Fruit fly (Drosophila melanogaster) whole organism, embryonic: ENCODE results near the gene CG31650.

ENCODE experiments used
- Bdp1 ChIP-seq: fragments of 200-800 bp; sonication (Bioruptor generic); optimal IDR thresholded peaks from 3 replicates; lab custom pipeline; 2016; ENCODE audit warnings: missing biosample characterization, missing genetic modification characterization
- CG10147 ChIP-seq: fragments of 200-800 bp; sonication (Bioruptor generic); optimal IDR thresholded peaks from 2 replicates; lab custom pipeline; 2019; ENCODE audit warnings: missing biosample characterization, mild to moderate bottlenecking, missing genetic modification characterization, moderate library complexity
- CG10267 ChIP-seq: fragments of 200-800 bp; sonication (Bioruptor generic); optimal IDR thresholded peaks from 2 replicates; lab custom pipeline; 2018; ENCODE audit warnings: missing biosample characterization, mild to moderate bottlenecking, missing genetic modification characterization, moderate library complexity
- CG10431 ChIP-seq: fragments of 200-800 bp; sonication (Bioruptor generic); optimal IDR thresholded peaks from 3 replicates; lab custom pipeline; 2018; ENCODE audit warnings: missing biosample characterization, mild to moderate bottlenecking, missing genetic modification characterization
- CG12391 ChIP-seq: fragments of 200-800 bp; sonication (Bioruptor generic); optimal IDR thresholded peaks from 3 replicates; lab custom pipeline; 2018; ENCODE audit warnings: missing biosample characterization, mild to moderate bottlenecking, missing genetic modification characterization, moderate library complexity
- CG13424 ChIP-seq: fragments of 200-800 bp; sonication (Bioruptor generic); optimal IDR thresholded peaks from 2 replicates; lab custom pipeline; 2019; ENCODE audit warnings: missing biosample characterization, mild to moderate bottlenecking, missing genetic modification characterization, moderate library complexity
- CG13775 ChIP-seq: fragments of 200-800 bp; sonication (Bioruptor generic); optimal IDR thresholded peaks from 3 replicates; lab custom pipeline; 2017; ENCODE audit warnings: missing biosample characterization, mild to moderate bottlenecking, missing genetic modification characterization
- CG15479 ChIP-seq: fragments of 200-800 bp; sonication (Bioruptor generic); optimal IDR thresholded peaks from 3 replicates; lab custom pipeline; 2019; ENCODE audit warnings: missing biosample characterization, mild to moderate bottlenecking, missing genetic modification characterization, moderate library complexity
- CG15514 ChIP-seq: fragments of 200-800 bp; sonication (Bioruptor generic); optimal IDR thresholded peaks from 3 replicates; lab custom pipeline; 2017; ENCODE audit warnings: missing biosample characterization, missing genetic modification characterization, mild to moderate bottlenecking, moderate library complexity, missing genetic modification reagents
- CG15696 ChIP-seq: fragments of 200-800 bp; sonication (Bioruptor generic); optimal IDR thresholded peaks from 2 replicates; lab custom pipeline; 2019; ENCODE audit warnings: missing biosample characterization, mild to moderate bottlenecking, missing genetic modification characterization, moderate library complexity
- CG1792 ChIP-seq: fragments of 200-800 bp; sonication (Bioruptor generic); optimal IDR thresholded peaks from 2 replicates; lab custom pipeline; 2016; ENCODE audit warnings: missing biosample characterization, missing genetic modification characterization
- CG18619 ChIP-seq: fragments of 200-800 bp; sonication (Bioruptor generic); optimal IDR thresholded peaks from 3 replicates; lab custom pipeline; 2017; ENCODE audit warnings: missing biosample characterization, mild to moderate bottlenecking, missing genetic modification characterization
- CG2889 ChIP-seq: fragments of 200-800 bp; sonication (Bioruptor generic); IDR thresholded peaks from 3 replicates; pipeline ENCODE4 v1.3.6; 2022; ENCODE audit warnings: missing biosample characterization, missing genetic modification characterization
- CG32767 ChIP-seq: fragments of 200-800 bp; sonication (Bioruptor generic); IDR thresholded peaks from 2 replicates; pipeline ENCODE4 v1.3.6; 2022; ENCODE audit warnings: missing biosample characterization, missing genetic modification characterization
- CG4820 ChIP-seq: fragments of 200-800 bp; sonication (Bioruptor generic); optimal IDR thresholded peaks from 3 replicates; lab custom pipeline; 2016; ENCODE audit warnings: missing biosample characterization, missing genetic modification characterization
- CG6689 ChIP-seq: fragments of 200-800 bp; sonication (Bioruptor generic); IDR thresholded peaks from 2 replicates; pipeline ENCODE4 v1.3.6; 2022; ENCODE audit warnings: missing biosample characterization, missing genetic modification characterization
- CG8281 ChIP-seq: fragments of 200-800 bp; sonication (Bioruptor generic); optimal IDR thresholded peaks from 2 replicates; lab custom pipeline; 2018; ENCODE audit warnings: missing biosample characterization, mild to moderate bottlenecking, missing genetic modification characterization, moderate library complexity
- CG9215 ChIP-seq: fragments of 200-800 bp; sonication (Bioruptor generic); IDR thresholded peaks from 2 replicates; pipeline ENCODE4 v1.3.6; 2022; ENCODE audit warnings: missing biosample characterization, missing genetic modification characterization
- D ChIP-seq, 2 experiments: fragments of 200-800 bp in 1 of 2; fragments of >200 bp in 1 of 2; sonication (Bioruptor generic) in 1 of 2; optimal IDR thresholded peaks; 2 replicates in 1 of 2; 3 replicates in 1 of 2; lab custom pipeline; 2017; ENCODE audit warnings: mild to moderate bottlenecking in 1 of 2, missing biosample characterization in 1 of 2, missing genetic modification characterization in 1 of 2, missing genetic modification reagents in 1 of 2
- D19B ChIP-seq: fragments of 200-800 bp; sonication (Bioruptor generic); optimal IDR thresholded peaks from 2 replicates; lab custom pipeline; 2017; ENCODE audit warnings: missing biosample characterization, mild to moderate bottlenecking, missing genetic modification characterization
- Dfd ChIP-seq, 2 experiments: fragments of >200 bp; optimal IDR thresholded peaks; 2 replicates each; lab custom pipeline; 2017; ENCODE audit warnings: missing biosample characterization in 2 of 2, missing genetic modification characterization in 2 of 2
- Dref ChIP-seq: fragments of 200-800 bp; sonication (Bioruptor generic); IDR thresholded peaks from 2 replicates; pipeline ENCODE4 v1.3.6; 2022; ENCODE audit warnings: missing biosample characterization, missing genetic modification characterization
- E2f2 ChIP-seq: fragments of 200-800 bp; sonication (Bioruptor generic); IDR thresholded peaks from 2 replicates; pipeline ENCODE4 v1.3.6; 2022; ENCODE audit warnings: missing biosample characterization, missing genetic modification characterization
- Kr ChIP-seq: fragments of 200-800 bp; sonication (Bioruptor generic); optimal IDR thresholded peaks from 2 replicates; lab custom pipeline; 2017; ENCODE audit warnings: missing biosample characterization, mild to moderate bottlenecking, missing genetic modification characterization
- MBD-R2 ChIP-seq: fragments of 200-800 bp; sonication (Bioruptor generic); IDR thresholded peaks from 2 replicates; pipeline ENCODE4 v1.3.6; 2022; ENCODE audit warnings: missing biosample characterization, missing genetic modification characterization
- MESR4 ChIP-seq: fragments of 200-800 bp; sonication (Bioruptor generic); optimal IDR thresholded peaks from 2 replicates; lab custom pipeline; 2018; ENCODE audit warnings: missing biosample characterization, mild to moderate bottlenecking, missing genetic modification characterization, moderate library complexity
- Mrtf ChIP-seq: fragments of 200-800 bp; sonication (Bioruptor generic); IDR thresholded peaks from 3 replicates; pipeline ENCODE4 v1.3.6; 2022; ENCODE audit warnings: missing biosample characterization, missing genetic modification characterization
- Nf-YC ChIP-seq: fragments of 200-800 bp; optimal IDR thresholded peaks from 3 replicates; lab custom pipeline; 2019; ENCODE audit warnings: missing biosample characterization, mild to moderate bottlenecking, missing genetic modification characterization, moderate library complexity
- Side ChIP-seq: fragments of 200-800 bp; sonication (Bioruptor generic); optimal IDR thresholded peaks from 2 replicates; lab custom pipeline; 2016; ENCODE audit warnings: missing biosample characterization, missing genetic modification characterization
- Tbp ChIP-seq: fragments of >200 bp; optimal IDR thresholded peaks from 2 replicates; lab custom pipeline; 2018; ENCODE audit warnings: missing biosample characterization, missing genetic modification characterization
- Xbp1 ChIP-seq: fragments of 200-800 bp; sonication (Bioruptor generic); optimal IDR thresholded peaks from 3 replicates; lab custom pipeline; 2016; ENCODE audit warnings: missing biosample characterization, mild to moderate bottlenecking, missing genetic modification characterization
- ato ChIP-seq: fragments of 200-800 bp; sonication (Bioruptor generic); IDR thresholded peaks from 2 replicates; pipeline ENCODE4 v1.3.6; 2022; ENCODE audit warnings: missing biosample characterization, missing genetic modification characterization; ENCODE audit not compliant: partially characterized antibody
- corto ChIP-seq: fragments of 200-800 bp; sonication (Bioruptor generic); optimal IDR thresholded peaks from 2 replicates; lab custom pipeline; 2016; ENCODE audit warnings: missing biosample characterization, mild to moderate bottlenecking, missing genetic modification characterization, moderate library complexity
- crc ChIP-seq: fragments of 200-800 bp; sonication (Bioruptor generic); optimal IDR thresholded peaks from 2 replicates; lab custom pipeline; 2016; ENCODE audit warnings: missing biosample characterization, missing genetic modification characterization
- da ChIP-seq: fragments of 200-800 bp; sonication (Bioruptor generic); optimal IDR thresholded peaks from 2 replicates; lab custom pipeline; 2016; ENCODE audit warnings: missing biosample characterization, missing genetic modification characterization
- eve ChIP-seq, 2 experiments: fragments of >200 bp; optimal IDR thresholded peaks; 2 replicates each; lab custom pipeline; 2017; ENCODE audit warnings: missing biosample characterization in 2 of 2, missing genetic modification characterization in 2 of 2
- exex ChIP-seq: fragments of 200-800 bp; sonication (Bioruptor generic); optimal IDR thresholded peaks from 4 replicates; lab custom pipeline; 2018; ENCODE audit warnings: missing biosample characterization, mild to moderate bottlenecking, missing genetic modification characterization, moderate library complexity
- eyg ChIP-seq: fragments of 200-800 bp; sonication (Bioruptor generic); optimal IDR thresholded peaks from 3 replicates; lab custom pipeline; 2016; ENCODE audit warnings: missing biosample characterization, missing genetic modification characterization
- gfzf ChIP-seq: fragments of 200-800 bp; sonication (Bioruptor generic); optimal IDR thresholded peaks from 2 replicates; lab custom pipeline; 2016; ENCODE audit warnings: missing biosample characterization, mild to moderate bottlenecking, missing genetic modification characterization, moderate library complexity
- ind ChIP-seq: fragments of 200-800 bp; sonication (Bioruptor generic); optimal IDR thresholded peaks from 3 replicates; lab custom pipeline; 2016; ENCODE audit warnings: missing biosample characterization, missing genetic modification characterization
- kah ChIP-seq: fragments of 200-800 bp; sonication (Bioruptor generic); optimal IDR thresholded peaks from 2 replicates; lab custom pipeline; 2018; ENCODE audit warnings: missing biosample characterization, mild to moderate bottlenecking, missing genetic modification characterization
- nom ChIP-seq: fragments of 200-800 bp; sonication (Bioruptor generic); optimal IDR thresholded peaks from 2 replicates; lab custom pipeline; 2017; ENCODE audit warnings: missing biosample characterization, missing genetic modification characterization, mild to moderate bottlenecking, moderate library complexity, missing genetic modification reagents
- pan ChIP-seq, 4 experiments: fragments of >200 bp in 3 of 4; fragments of 200-800 bp in 1 of 4; sonication (Bioruptor generic) in 1 of 4; optimal IDR thresholded peaks in 3 of 4; IDR thresholded peaks in 1 of 4; 2 replicates each; pipeline versions ENCODE4 v1.3.6 to Lab custom; 2017 to 2022; ENCODE audit warnings: missing biosample characterization in 2 of 4, missing genetic modification characterization in 2 of 4, mixed read lengths in 1 of 4
- pfk ChIP-seq: fragments of 200-800 bp; sonication (Bioruptor generic); optimal IDR thresholded peaks from 2 replicates; lab custom pipeline; 2018; ENCODE audit warnings: missing biosample characterization, mild to moderate bottlenecking, missing genetic modification characterization, moderate library complexity
- pum ChIP-seq: fragments of 200-800 bp; sonication (Bioruptor generic); optimal IDR thresholded peaks from 2 replicates; lab custom pipeline; 2016; ENCODE audit warnings: missing biosample characterization, missing genetic modification characterization
- sd ChIP-seq: fragments of 200-800 bp; sonication (Bioruptor generic); optimal IDR thresholded peaks from 3 replicates; lab custom pipeline; 2018; ENCODE audit warnings: missing biosample characterization, mild to moderate bottlenecking, missing genetic modification characterization, moderate library complexity
- sens-2 ChIP-seq: fragments of 200-800 bp; sonication (Bioruptor generic); IDR thresholded peaks from 2 replicates; pipeline ENCODE4 v1.3.6; 2022; ENCODE audit warnings: missing biosample characterization, missing genetic modification characterization
- sisA ChIP-seq: fragments of 200-800 bp; sonication (Bioruptor generic); IDR thresholded peaks from 2 replicates; pipeline ENCODE4 v1.3.6; 2022; ENCODE audit warnings: missing biosample characterization, missing genetic modification characterization
- vfl ChIP-seq: fragments of 200-800 bp; sonication (Bioruptor generic); optimal IDR thresholded peaks from 2 replicates; lab custom pipeline; 2016; ENCODE audit warnings: missing biosample characterization, missing genetic modification characterization

The CG31650 gene

dm6 chr2L:5060952-5061478 is 16.5 kb upstream of the CG31650 start (continued):
- TF ChIP-seq vfl (GFP tag; lab: Kevin White, UChicago) (no peak), Side (peak; percentile 84), eve (GFP tag; optimal IDR thresholded peaks at IDR 0.05; lab: Kevin White, UChicago) (no peak), kah (GFP tag; lab: Kevin White, UChicago) (no peak), Bdp1 (GFP tag; lab: Kevin White, UChicago) (peak; percentile 32), da (peak; percentile 51), exex (tag; lab: Kevin White, UChicago) (peak; percentile 82), pfk (GFP tag; lab: Kevin White, UChicago) (no peak), gfzf (no peak), D (optimal IDR thresholded peaks at IDR 0.05; lab: Kevin White, UChicago) (no peak), D (GFP tag; optimal IDR thresholded peaks at IDR 0.05; lab: Kevin White, UChicago) (peak; percentile 32), CG13775 (GFP tag; lab: Kevin White, UChicago) (peak; percentile 35), Kr (GFP tag; lab: Kevin White, UChicago) (no peak), MESR4 (GFP tag; lab: Kevin White, UChicago) (no peak), E2f2 (GFP tag; lab: Robert Waterston, UW) (peak; percentile 47; the same call in 1 of the 2 replicates), sisA (GFP tag; lab: Robert Waterston, UW) (peak; percentile 66), corto (GFP tag; lab: Kevin White, UChicago) (peak; percentile 51), CG10431 (GFP tag; lab: Kevin White, UChicago) (no peak), CG1792 (GFP tag; lab: Kevin White, UChicago) (peak; percentile 56), CG9215 (GFP tag; lab: Robert Waterston, UW) (no peak), sd (tag; lab: Kevin White, UChicago) (peak; percentile 56), Xbp1 (peak; percentile 36), CG15696 (tag; lab: Kevin White, UChicago) (no peak), eyg (GFP tag; lab: Kevin White, UChicago) (peak; percentile 51), Dref (no peak), CG10267 (tag; lab: Kevin White, UChicago) (peak; percentile 63), Mrtf (peak; percentile 36; the same call in 2 of the 3 replicates), crc (GFP tag; lab: Kevin White, UChicago) (peak; percentile 83), D19B (peak; percentile 22), Tbp (no peak), CG6689 (GFP tag; lab: Robert Waterston, UW) (peak; percentile 40; the same call in 1 of the 2 replicates), pan (optimal IDR thresholded peaks at IDR 0.05; lab: Kevin White, UChicago) (no peak), pan (GFP tag; optimal IDR thresholded peaks at IDR 0.05 in 1 of 2, IDR thresholded peaks at IDR 0.05 in 1 of 2) (peak in 1 of 2 experiments; percentile 65), CG4820 (GFP tag; lab: Kevin White, UChicago) (peak; percentile 15), CG12391 (tag; lab: Kevin White, UChicago) (peak; percentile 65), CG2889 (GFP tag; lab: Robert Waterston, UW) (peak; percentile 45; the same call in 1 of the 3 replicates), CG15514 (peak; percentile 76), ind (GFP tag; lab: Kevin White, UChicago) (peak; percentile 8), Nf-YC (tag; lab: Kevin White, UChicago) (peak; percentile 28), CG10147 (GFP tag; lab: Kevin White, UChicago) (peak; percentile 15), CG8281 (tag; lab: Kevin White, UChicago) (peak; percentile 23), sens-2 (GFP tag; lab: Robert Waterston, UW) (peak; percentile 42; the same call in 1 of the 2 replicates), ato (GFP tag; lab: Robert Waterston, UW) (no peak), CG32767 (GFP tag; lab: Robert Waterston, UW) (no peak), Dfd (GFP tag; optimal IDR thresholded peaks at IDR 0.05; lab: Kevin White, UChicago) (no peak), CG13424 (tag; lab: Kevin White, UChicago) (peak; percentile 56), MBD-R2 (GFP tag; lab: Robert Waterston, UW) (peak; percentile 47; the same call in 1 of the 2 replicates), nom (GFP tag; lab: Kevin White, UChicago) (no peak), CG18619 (peak; percentile 60), CG15479 (GFP tag; lab: Kevin White, UChicago) (no peak), pum (GFP tag; lab: Kevin White, UChicago) (peak; percentile 80)
